Fruit fly (Drosophila melanogaster): ENCODE data around the gene CG34132.

DNA sequence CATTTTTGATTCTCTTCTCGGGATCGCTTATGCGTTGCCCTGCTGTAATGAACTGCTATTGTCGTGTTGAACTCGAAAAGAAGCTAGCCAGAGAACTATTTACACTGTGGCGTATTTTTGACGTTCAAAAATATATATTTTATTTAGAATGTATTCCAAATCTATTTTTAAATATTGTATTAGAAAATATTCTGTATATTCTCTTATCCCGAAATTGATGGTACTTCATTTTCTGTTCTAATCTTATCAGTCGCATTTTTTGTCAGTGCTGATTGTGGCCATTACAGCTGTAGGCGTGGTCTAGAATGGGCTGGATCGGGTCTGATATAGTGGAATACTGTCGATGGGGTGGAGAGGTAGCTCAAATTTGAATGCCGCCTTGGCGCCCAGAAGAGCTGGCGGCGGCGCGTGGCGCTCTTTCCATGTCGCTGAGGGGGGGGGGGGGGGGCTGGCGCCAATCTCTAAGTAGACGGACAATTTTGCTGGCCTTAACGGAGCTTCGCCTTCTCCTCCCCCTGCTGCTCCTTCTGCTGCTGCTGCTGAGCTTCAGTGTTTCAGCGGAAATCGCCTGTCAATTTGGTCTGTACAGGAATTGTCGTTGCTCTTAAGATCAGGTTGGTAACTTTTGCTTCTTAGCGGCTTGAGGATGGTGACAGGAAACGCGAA lies 38.5 kb downstream of the CG34132 start:
- TF ChIP-seq pho (GFP tag; optimal IDR thresholded peaks at IDR 0.05): no peak
- no peak for TF ChIP-seq CG1792 (GFP tag; optimal IDR thresholded peaks at IDR 0.05)
- no peak for TF ChIP-seq chinmo (GFP tag; IDR thresholded peaks at IDR 0.05; ENCODE audit: partially characterized antibody)
- no peak for TF ChIP-seq CrebB (tag; optimal IDR thresholded peaks at IDR 0.05)
- TF ChIP-seq tgo (GFP tag; IDR thresholded peaks at IDR 0.05): peak; percentile 31; the same call in 1 of the 3 replicates
- no peak for TF ChIP-seq ATbp (GFP tag; optimal IDR thresholded peaks at IDR 0.05)
- TF ChIP-seq CG2129 (GFP tag; IDR thresholded peaks at IDR 0.05; ENCODE audit: partially characterized antibody): no peak
- no peak for TF ChIP-seq CG2116 (GFP tag; optimal IDR thresholded peaks at IDR 0.05)

All from whole organism, embryonic.